Fruit fly (Drosophila melanogaster) whole organism, embryonic: ENCODE data around the gene in.
A peak's percentile ranks its signal among the peaks of the same experiment; 100 is the strongest.

Source experiments
- Atf3 ChIP-seq: fragments of 200-800 bp; sonication (Bioruptor generic); optimal IDR thresholded peaks from 3 replicates; lab custom pipeline; 2016; ENCODE audit warnings: missing biosample characterization, missing genetic modification characterization
- Awh ChIP-seq: fragments of 200-800 bp; sonication (Bioruptor generic); IDR thresholded peaks from 2 replicates; pipeline ENCODE4, ENCODE4 v1.3.6; 2022; ENCODE audit warnings: missing biosample characterization, missing genetic modification characterization
- B-H2 ChIP-seq: fragments of 200-800 bp; sonication (Bioruptor generic); optimal IDR thresholded peaks from 2 replicates; lab custom pipeline; 2018; ENCODE audit warnings: missing biosample characterization, mild to moderate bottlenecking, missing genetic modification characterization
- CG10366 ChIP-seq: fragments of 200-800 bp; sonication (Bioruptor generic); IDR thresholded peaks from 2 replicates; pipeline ENCODE4 v1.3.6; 2022; ENCODE audit warnings: missing biosample characterization, missing genetic modification characterization
- CG11504 ChIP-seq: fragments of 200-800 bp; sonication (Bioruptor generic); optimal IDR thresholded peaks from 3 replicates; lab custom pipeline; 2019; ENCODE audit warnings: missing biosample characterization, mild to moderate bottlenecking, missing genetic modification characterization, moderate library complexity
- CG11560 ChIP-seq: fragments of 200-800 bp; sonication (Bioruptor generic); IDR thresholded peaks from 3 replicates; pipeline ENCODE4 v1.3.6; 2022; ENCODE audit warnings: missing biosample characterization, missing genetic modification characterization
- CG11723 ChIP-seq: fragments of 200-800 bp; sonication (Bioruptor generic); optimal IDR thresholded peaks from 2 replicates; lab custom pipeline; 2017; ENCODE audit warnings: missing biosample characterization, mild to moderate bottlenecking, missing genetic modification characterization
- CG12391 ChIP-seq: fragments of 200-800 bp; sonication (Bioruptor generic); optimal IDR thresholded peaks from 3 replicates; lab custom pipeline; 2018; ENCODE audit warnings: missing biosample characterization, mild to moderate bottlenecking, missing genetic modification characterization, moderate library complexity
- CG13123 ChIP-seq: fragments of 200-800 bp; sonication (Bioruptor generic); optimal IDR thresholded peaks from 2 replicates; lab custom pipeline; 2016; ENCODE audit warnings: missing biosample characterization, missing genetic modification characterization
- CG13424 ChIP-seq: fragments of 200-800 bp; sonication (Bioruptor generic); optimal IDR thresholded peaks from 2 replicates; lab custom pipeline; 2019; ENCODE audit warnings: missing biosample characterization, mild to moderate bottlenecking, missing genetic modification characterization, moderate library complexity
- CG14014 ChIP-seq: fragments of 200-800 bp; sonication (Bioruptor generic); IDR thresholded peaks from 2 replicates; pipeline ENCODE4 v1.3.6; 2022; ENCODE audit warnings: missing biosample characterization, missing genetic modification characterization
- CG14860 ChIP-seq: fragments of 200-800 bp; sonication (Bioruptor generic); IDR thresholded peaks from 3 replicates; pipeline ENCODE4 v1.3.6; 2022; ENCODE audit warnings: missing biosample characterization, missing genetic modification characterization; ENCODE audit not compliant: partially characterized antibody
- CG15696 ChIP-seq: fragments of 200-800 bp; sonication (Bioruptor generic); optimal IDR thresholded peaks from 2 replicates; lab custom pipeline; 2019; ENCODE audit warnings: missing biosample characterization, mild to moderate bottlenecking, missing genetic modification characterization, moderate library complexity
- CG17359 ChIP-seq: fragments of 200-800 bp; sonication (Bioruptor generic); optimal IDR thresholded peaks from 3 replicates; lab custom pipeline; 2018; ENCODE audit warnings: missing biosample characterization, mild to moderate bottlenecking, missing genetic modification characterization, moderate library complexity
- CG17829 ChIP-seq: fragments of 200-800 bp; optimal IDR thresholded peaks from 2 replicates; lab custom pipeline; 2019; ENCODE audit warnings: missing biosample characterization, mild to moderate bottlenecking, missing genetic modification characterization, moderate library complexity
- CG2120 ChIP-seq: fragments of 200-800 bp; sonication (Bioruptor generic); optimal IDR thresholded peaks from 3 replicates; lab custom pipeline; 2016; ENCODE audit warnings: missing biosample characterization, missing genetic modification characterization
- CG3163 ChIP-seq: fragments of 200-800 bp; sonication (Bioruptor generic); optimal IDR thresholded peaks from 3 replicates; lab custom pipeline; 2016; ENCODE audit warnings: missing biosample characterization, missing genetic modification characterization
- CG33557 ChIP-seq: fragments of 200-800 bp; sonication (Bioruptor generic); optimal IDR thresholded peaks from 2 replicates; lab custom pipeline; 2019; ENCODE audit warnings: missing biosample characterization, mild to moderate bottlenecking, missing genetic modification characterization, moderate library complexity
- CG4854 ChIP-seq: fragments of 200-800 bp; sonication (Bioruptor generic); optimal IDR thresholded peaks from 2 replicates; lab custom pipeline; 2016; ENCODE audit warnings: missing biosample characterization, missing genetic modification characterization, inconsistent platforms
- CG5953 ChIP-seq: fragments of 200-800 bp; sonication (Bioruptor generic); IDR thresholded peaks from 2 replicates; pipeline ENCODE4 v1.3.6; 2022; ENCODE audit warnings: missing biosample characterization, missing genetic modification characterization
- CG6272 ChIP-seq: fragments of 200-800 bp; sonication (Bioruptor generic); IDR thresholded peaks from 2 replicates; pipeline ENCODE4 v1.3.6; 2022; ENCODE audit warnings: missing biosample characterization, missing genetic modification characterization
- CG7987 ChIP-seq: fragments of 200-800 bp; sonication (Bioruptor generic); optimal IDR thresholded peaks from 2 replicates; lab custom pipeline; 2018; ENCODE audit warnings: missing biosample characterization, mild to moderate bottlenecking, missing genetic modification characterization, moderate library complexity
- CG8281 ChIP-seq: fragments of 200-800 bp; sonication (Bioruptor generic); optimal IDR thresholded peaks from 2 replicates; lab custom pipeline; 2018; ENCODE audit warnings: missing biosample characterization, mild to moderate bottlenecking, missing genetic modification characterization, moderate library complexity
- CG9932 ChIP-seq: fragments of 200-800 bp; sonication (Bioruptor generic); IDR thresholded peaks from 2 replicates; pipeline ENCODE4 v1.3.6; 2022; ENCODE audit warnings: missing biosample characterization, missing genetic modification characterization
- CTCF ChIP-seq: fragments of 200-800 bp; sonication (Bioruptor generic); optimal IDR thresholded peaks from 2 replicates; lab custom pipeline; 2017; ENCODE audit warnings: missing biosample characterization, mild to moderate bottlenecking, missing genetic modification characterization, moderate library complexity
- Dip2 ChIP-seq: fragments of 200-800 bp; sonication (Bioruptor generic); IDR thresholded peaks from 2 replicates; pipeline ENCODE4 v1.3.6; 2022; ENCODE audit warnings: missing biosample characterization, missing genetic modification characterization
- Eip74EF ChIP-seq, 2 experiments: fragments of 200-800 bp in 1 of 2; fragments of >200 bp in 1 of 2; sonication (Bioruptor generic) in 1 of 2; optimal IDR thresholded peaks; 2 replicates each; lab custom pipeline; 2017 to 2019; ENCODE audit warnings: missing biosample characterization in 2 of 2, missing genetic modification characterization in 2 of 2, mild to moderate bottlenecking in 1 of 2, moderate library complexity in 1 of 2
- Hr78 ChIP-seq, 2 experiments: fragments of 200-800 bp in 1 of 2; fragments of >200 bp in 1 of 2; sonication (Bioruptor generic) in 1 of 2; optimal IDR thresholded peaks; 2 replicates each; lab custom pipeline; 2017 to 2019; ENCODE audit warnings: missing biosample characterization in 2 of 2, missing genetic modification characterization in 2 of 2, mild to moderate bottlenecking in 1 of 2, moderate library complexity in 1 of 2
- Lhr ChIP-seq: fragments of 200-800 bp; sonication (Bioruptor generic); optimal IDR thresholded peaks from 3 replicates; lab custom pipeline; 2017; ENCODE audit warnings: mild to moderate bottlenecking, missing biosample characterization, missing genetic modification reagents, missing genetic modification characterization
- MBD-R2 ChIP-seq: fragments of 200-800 bp; sonication (Bioruptor generic); IDR thresholded peaks from 2 replicates; pipeline ENCODE4 v1.3.6; 2022; ENCODE audit warnings: missing biosample characterization, missing genetic modification characterization
- Rfx ChIP-seq: fragments of 200-800 bp; sonication (Bioruptor generic); IDR thresholded peaks from 2 replicates; pipeline ENCODE4 v1.3.6; 2022; ENCODE audit warnings: missing biosample characterization, missing genetic modification characterization
- Spps ChIP-seq: fragments of 200-800 bp; sonication (Bioruptor generic); optimal IDR thresholded peaks from 2 replicates; lab custom pipeline; 2018; ENCODE audit warnings: missing biosample characterization, mild to moderate bottlenecking, missing genetic modification characterization
- cg ChIP-seq: fragments of 200-800 bp; sonication (Bioruptor generic); optimal IDR thresholded peaks from 3 replicates; lab custom pipeline; 2019; ENCODE audit warnings: missing biosample characterization, mild to moderate bottlenecking, missing genetic modification characterization, moderate library complexity
- da ChIP-seq: fragments of 200-800 bp; sonication (Bioruptor generic); optimal IDR thresholded peaks from 2 replicates; lab custom pipeline; 2016; ENCODE audit warnings: missing biosample characterization, missing genetic modification characterization
- danr ChIP-seq: fragments of 200-800 bp; sonication (Bioruptor generic); IDR thresholded peaks from 2 replicates; pipeline ENCODE4 v1.3.6; 2022; ENCODE audit warnings: missing biosample characterization, missing genetic modification characterization
- disco-r ChIP-seq: fragments of 200-800 bp; sonication (Bioruptor generic); optimal IDR thresholded peaks from 2 replicates; lab custom pipeline; 2016; ENCODE audit warnings: missing biosample characterization, missing genetic modification characterization
- dmrt11E ChIP-seq: fragments of 200-800 bp; sonication (Bioruptor generic); optimal IDR thresholded peaks from 3 replicates; lab custom pipeline; 2018; ENCODE audit warnings: missing biosample characterization, mild to moderate bottlenecking, missing genetic modification characterization, moderate library complexity
- ems ChIP-seq: fragments of 200-800 bp; sonication (Bioruptor generic); optimal IDR thresholded peaks from 3 replicates; lab custom pipeline; 2016; ENCODE audit warnings: missing biosample characterization, missing genetic modification characterization
- fd102C ChIP-seq: fragments of 200-800 bp; sonication (Bioruptor generic); optimal IDR thresholded peaks from 2 replicates; lab custom pipeline; 2018; ENCODE audit warnings: missing biosample characterization, mild to moderate bottlenecking, missing genetic modification characterization, moderate library complexity
- ftz-f1 ChIP-seq: fragments of 200-800 bp; sonication (Bioruptor generic); optimal IDR thresholded peaks from 2 replicates; lab custom pipeline; 2016; ENCODE audit warnings: missing biosample characterization, missing genetic modification characterization
- h ChIP-seq: fragments of >200 bp; optimal IDR thresholded peaks from 2 replicates; lab custom pipeline; 2017
- ind ChIP-seq: fragments of 200-800 bp; sonication (Bioruptor generic); optimal IDR thresholded peaks from 3 replicates; lab custom pipeline; 2016; ENCODE audit warnings: missing biosample characterization, missing genetic modification characterization
- lbe ChIP-seq: fragments of 200-800 bp; sonication (Bioruptor generic); optimal IDR thresholded peaks from 2 replicates; lab custom pipeline; 2016; ENCODE audit warnings: missing biosample characterization, mild to moderate bottlenecking, missing genetic modification characterization
- scrt ChIP-seq: fragments of 200-800 bp; sonication (Bioruptor generic); optimal IDR thresholded peaks from 2 replicates; lab custom pipeline; 2018; ENCODE audit warnings: missing biosample characterization, mild to moderate bottlenecking, missing genetic modification characterization, moderate library complexity
- sens ChIP-seq: fragments of 200-800 bp; sonication (Bioruptor generic); peaks from one replicate; lab custom pipeline; 2016; ENCODE audit warnings: missing biosample characterization, missing genetic modification characterization
- sens-2 ChIP-seq: fragments of 200-800 bp; sonication (Bioruptor generic); IDR thresholded peaks from 2 replicates; pipeline ENCODE4 v1.3.6; 2022; ENCODE audit warnings: missing biosample characterization, missing genetic modification characterization
- so ChIP-seq: fragments of 200-800 bp; sonication (Bioruptor generic); IDR thresholded peaks from 3 replicates; pipeline ENCODE4 v1.3.6; 2022; ENCODE audit warnings: missing biosample characterization, missing genetic modification characterization
- sr ChIP-seq: fragments of 200-800 bp; sonication (Bioruptor generic); IDR thresholded peaks from 3 replicates; pipeline ENCODE4 v1.3.6; 2022; ENCODE audit warnings: missing biosample characterization, missing genetic modification characterization
- tx ChIP-seq: fragments of 200-800 bp; sonication (Bioruptor generic); optimal IDR thresholded peaks from 2 replicates; lab custom pipeline; 2016; ENCODE audit warnings: missing biosample characterization, missing genetic modification characterization
- wek ChIP-seq: fragments of 200-800 bp; sonication (Bioruptor generic); optimal IDR thresholded peaks from 3 replicates; lab custom pipeline; 2018; ENCODE audit warnings: missing biosample characterization, mild to moderate bottlenecking, missing genetic modification characterization, moderate library complexity
- zfh1 ChIP-seq: fragments of 200-800 bp; sonication (Bioruptor generic); IDR thresholded peaks from 3 replicates; pipeline ENCODE4 v1.3.6; 2022; ENCODE audit warnings: missing biosample characterization, missing genetic modification characterization

in gene

dm6 chr3L:20384086-20384810 is 17.2 kb downstream of the in start, which contains the start of the genes CG5498 and fbl (continued):
- TF ChIP-seq Eip74EF (GFP tag; optimal IDR thresholded peaks at IDR 0.05; lab: Kevin White, UChicago) (peak in 1 of 2 experiments; percentile 40), CG13424 (tag; lab: Kevin White, UChicago) (peak; percentile 69), scrt (GFP tag; lab: Kevin White, UChicago) (peak; percentile 49), da (GFP tag; lab: Kevin White, UChicago) (no peak), ftz-f1 (no peak), CG11723 (no peak), CG7987 (GFP tag; lab: Kevin White, UChicago) (no peak), lbe (GFP tag; lab: Kevin White, UChicago) (peak; percentile 71), fd102C (GFP tag; lab: Kevin White, UChicago) (no peak), zfh1 (GFP tag; lab: Robert Waterston, UW) (peak; percentile 53; the same call in 2 of the 3 replicates), CG17359 (tag; lab: Kevin White, UChicago) (peak; percentile 56), CG6272 (GFP tag; lab: Robert Waterston, UW) (no peak), Rfx (GFP tag; lab: Robert Waterston, UW) (peak; percentile 64), so (GFP tag; lab: Robert Waterston, UW) (no peak), Hr78 (GFP tag; optimal IDR thresholded peaks at IDR 0.05; lab: Kevin White, UChicago) (peak in 1 of 2 experiments; percentile 0), CG17829 (peak; percentile 74), CTCF (GFP tag; lab: Kevin White, UChicago) (no peak), ind (GFP tag; lab: Kevin White, UChicago) (peak; percentile 64), ems (GFP tag; lab: Kevin White, UChicago) (no peak), CG10366 (GFP tag; lab: Robert Waterston, UW) (no peak; the same call in 1 of the 2 replicates), sens (peak; percentile 82), tx (GFP tag; lab: Kevin White, UChicago) (peak; percentile 0), CG3163 (GFP tag; lab: Kevin White, UChicago) (no peak), CG14860 (no peak), dmrt11E (tag; lab: Kevin White, UChicago) (peak; percentile 61), CG11504 (tag; lab: Kevin White, UChicago) (peak; percentile 99), CG5953 (GFP tag; lab: Robert Waterston, UW) (no peak), disco-r (GFP tag; lab: Kevin White, UChicago) (no peak), CG11560 (tag; lab: Robert Waterston, UW) (no peak), danr (no peak), cg (GFP tag; lab: Kevin White, UChicago) (no peak), wek (GFP tag; lab: Kevin White, UChicago) (no peak), Awh (GFP tag; lab: Robert Waterston, UW) (no peak), h (no peak), sens-2 (GFP tag; lab: Robert Waterston, UW) (no peak), CG4854 (GFP tag; lab: Kevin White, UChicago) (peak; percentile 16), CG2120 (GFP tag; lab: Kevin White, UChicago) (peak; percentile 84), sr (no peak), Lhr (peak; percentile 43), CG33557 (GFP tag; lab: Kevin White, UChicago) (peak; percentile 61), CG9932 (GFP tag; lab: Robert Waterston, UW) (peak; percentile 56), Dip2 (no peak), Atf3 (GFP tag; lab: Kevin White, UChicago) (no peak), MBD-R2 (GFP tag; lab: Robert Waterston, UW) (peak; percentile 75), B-H2 (GFP tag; lab: Kevin White, UChicago) (peak; percentile 70), CG15696 (tag; lab: Kevin White, UChicago) (peak; percentile 61), Spps (tag; lab: Kevin White, UChicago) (peak; percentile 21), CG12391 (peak; percentile 80), CG14014 (0 out of 2 replicates have a peak, but pooled peaks have one; percentile 40), CG13123 (GFP tag; lab: Kevin White, UChicago) (peak; percentile 36), CG8281 (tag; lab: Kevin White, UChicago) (peak; percentile 1)
